Fruit fly (Drosophila melanogaster): ENCODE results near the gene CG44227.

The CG44227 gene

dm6 chr3R:8684328-8685177 lies at the start of gene CG44227:
CG44227 (minus strand) TSS chr3R:8685176.
- no peak for TF ChIP-seq psq (optimal IDR thresholded peaks at IDR 0.05)
- no peak for TF ChIP-seq Dll (optimal IDR thresholded peaks at IDR 0.05)
- no peak for TF ChIP-seq pan (optimal IDR thresholded peaks at IDR 0.05)
- no peak for TF ChIP-seq EcR (GFP tag; optimal IDR thresholded peaks at IDR 0.05)
- no peak for TF ChIP-seq CG8478 (optimal IDR thresholded peaks at IDR 0.05)
- TF ChIP-seq usp (GFP tag; optimal IDR thresholded peaks at IDR 0.05): no peak

dm6 chr3R:8731597-8732263 lies 46.8 kb upstream of the CG44227 start, which contains the start of the genes M1BP and CG8202:
M1BP (minus strand) TSS chr3R:8731698.
CG8202 (plus strand) TSS chr3R:8732091.
- TF ChIP-seq psq (optimal IDR thresholded peaks at IDR 0.05) (no peak), usp (GFP tag; optimal IDR thresholded peaks at IDR 0.05) (no peak), CG8478 (optimal IDR thresholded peaks at IDR 0.05) (no peak), pan (optimal IDR thresholded peaks at IDR 0.05) (no peak), EcR (GFP tag; optimal IDR thresholded peaks at IDR 0.05) (no peak), Dll (optimal IDR thresholded peaks at IDR 0.05) (no peak)

- no peak for TF ChIP-seq CG8478 (optimal IDR thresholded peaks at IDR 0.05)
These were observed 44.6 kb upstream of the CG44227 start, which contains the start of gene ranshi for dm6 chr3R:8729542-8729941. ranshi (minus strand) TSS chr3R:8729693.

dm6 chr3R:8726632-8727031 lies 41.7 kb upstream of the CG44227 start, which contains the start of gene CG8159:
CG8159 (plus strand) TSS chr3R:8726854.
- TF ChIP-seq Dll (optimal IDR thresholded peaks at IDR 0.05) (no peak), pan (optimal IDR thresholded peaks at IDR 0.05) (no peak), psq (optimal IDR thresholded peaks at IDR 0.05) (no peak), CG8478 (optimal IDR thresholded peaks at IDR 0.05) (no peak), EcR (GFP tag; optimal IDR thresholded peaks at IDR 0.05) (no peak), usp (GFP tag; optimal IDR thresholded peaks at IDR 0.05) (no peak)

dm6 chr3R:8725179-8725578 lies 40.2 kb upstream of the CG44227 start, which contains the start of gene ouib:
ouib (plus strand) TSS chr3R:8725479.
- TF ChIP-seq pan (optimal IDR thresholded peaks at IDR 0.05) (no peak), CG8478 (optimal IDR thresholded peaks at IDR 0.05) (no peak), Dll (optimal IDR thresholded peaks at IDR 0.05) (no peak)

- TF ChIP-seq pan (optimal IDR thresholded peaks at IDR 0.05) (no peak), Dll (optimal IDR thresholded peaks at IDR 0.05) (no peak), usp (GFP tag; optimal IDR thresholded peaks at IDR 0.05) (no peak)
These were observed 38.1 kb upstream of the CG44227 start, which contains the start of gene nom for dm6 chr3R:8722962-8723548. nom (plus strand) TSS chr3R:8723174.

- TF ChIP-seq psq (optimal IDR thresholded peaks at IDR 0.05): no peak
- TF ChIP-seq pan (optimal IDR thresholded peaks at IDR 0.05): no peak
- TF ChIP-seq CG8478 (optimal IDR thresholded peaks at IDR 0.05): no peak
- TF ChIP-seq EcR (GFP tag; optimal IDR thresholded peaks at IDR 0.05): no peak
- TF ChIP-seq Dll (optimal IDR thresholded peaks at IDR 0.05): no peak
- no peak for TF ChIP-seq usp (GFP tag; optimal IDR thresholded peaks at IDR 0.05)
These were observed 36.1 kb upstream of the CG44227 start, which contains the start of gene CG8136 for dm6 chr3R:8721071-8721470. CG8136 (plus strand) TSS chr3R:8721371.

- TF ChIP-seq Dll (optimal IDR thresholded peaks at IDR 0.05) (no peak), psq (optimal IDR thresholded peaks at IDR 0.05) (no peak), CG8478 (optimal IDR thresholded peaks at IDR 0.05) (no peak), pan (optimal IDR thresholded peaks at IDR 0.05) (no peak)
These were observed 33.9 kb upstream of the CG44227 start, which contains the start of gene CG11760 for dm6 chr3R:8718898-8719297. CG11760 (plus strand) TSS chr3R:8719198.

- TF ChIP-seq usp (GFP tag; optimal IDR thresholded peaks at IDR 0.05) (no peak), CG8478 (optimal IDR thresholded peaks at IDR 0.05) (no peak), pan (optimal IDR thresholded peaks at IDR 0.05) (no peak), Dll (optimal IDR thresholded peaks at IDR 0.05) (no peak), psq (optimal IDR thresholded peaks at IDR 0.05) (no peak), EcR (GFP tag; optimal IDR thresholded peaks at IDR 0.05) (no peak)
These were observed 33.4 kb upstream of the CG44227 start, which contains the start of gene Cks85A for dm6 chr3R:8718356-8718755. Cks85A (minus strand) TSS chr3R:8718456.

dm6 chr3R:8716551-8716879 lies 31.5 kb upstream of the CG44227 start:
- TF ChIP-seq pan (optimal IDR thresholded peaks at IDR 0.05) (no peak), Dll (optimal IDR thresholded peaks at IDR 0.05) (no peak), psq (optimal IDR thresholded peaks at IDR 0.05) (no peak), usp (GFP tag; optimal IDR thresholded peaks at IDR 0.05) (no peak), CG8478 (optimal IDR thresholded peaks at IDR 0.05) (no peak), EcR (GFP tag; optimal IDR thresholded peaks at IDR 0.05) (no peak)

- no peak for TF ChIP-seq EcR (GFP tag; optimal IDR thresholded peaks at IDR 0.05)
- TF ChIP-seq Dll (optimal IDR thresholded peaks at IDR 0.05): no peak
- no peak for TF ChIP-seq usp (GFP tag; optimal IDR thresholded peaks at IDR 0.05)
- no peak for TF ChIP-seq CG8478 (optimal IDR thresholded peaks at IDR 0.05)
- no peak for TF ChIP-seq psq (optimal IDR thresholded peaks at IDR 0.05)
- no peak for TF ChIP-seq pan (optimal IDR thresholded peaks at IDR 0.05)
These were observed 31.0 kb upstream of the CG44227 start, which contains the start of gene TMEM216 for dm6 chr3R:8715851-8716550. TMEM216 (plus strand) TSS chr3R:8716243.

Measured in whole organism.